Worm (Caenorhabditis elegans) whole organism, L1 larva: Measurements from ENCODE around the gene srw-142.
"Not testable (repeated sequence)": the region's sequence is repeated elsewhere in the genome, so short reads cannot be mapped to it uniquely, and the experiment has no call there.

Experiments used
- C34B4.2 ChIP-seq: sonication (generic microtip); optimal IDR thresholded peaks from 2 replicates; lab custom pipeline; 2017; ENCODE audit warnings: mild to moderate bottlenecking, missing genetic modification characterization, missing compliant biosample characterization
- F16B12.6 ChIP-seq: fragments of 150-350 bp; optimal IDR thresholded peaks from 2 replicates; lab custom pipeline; 2014; ENCODE audit warnings: missing biosample characterization, missing genetic modification characterization
- aha-1 ChIP-seq: fragments of 150-350 bp; optimal IDR thresholded peaks from 2 replicates; lab custom pipeline; 2014; ENCODE audit warnings: missing biosample characterization, missing genetic modification characterization
- blmp-1 ChIP-seq: fragments of 150-350 bp; optimal IDR thresholded peaks from 2 replicates; lab custom pipeline; 2014; ENCODE audit warnings: missing biosample characterization, missing genetic modification characterization
- ceh-88 ChIP-seq: fragments of 200-800 bp; sonication (Bioruptor generic); IDR thresholded peaks from 2 replicates; pipeline ENCODE4 v1.3.6; 2022; ENCODE audit warnings: missing genetic modification characterization, missing compliant biosample characterization
- ceh-90 ChIP-seq: sonication (generic microtip); optimal IDR thresholded peaks from 2 replicates; lab custom pipeline; 2016; ENCODE audit warnings: missing genetic modification characterization, missing compliant biosample characterization
- ces-1 ChIP-seq: fragments of 150-350 bp; optimal IDR thresholded peaks from 2 replicates; lab custom pipeline; 2014; ENCODE audit warnings: missing biosample characterization, missing genetic modification reagents, missing genetic modification characterization
- dsc-1 ChIP-seq: sonication (generic microtip); optimal IDR thresholded peaks from 2 replicates; lab custom pipeline; 2016; ENCODE audit warnings: mild to moderate bottlenecking, missing genetic modification characterization, missing compliant biosample characterization
- efl-1 ChIP-seq, 4 experiments: fragments of 150-350 bp; optimal IDR thresholded peaks in 3 of 4; peaks in 1 of 4; 1 replicate in 1 of 4; 2 replicates in 3 of 4; lab custom pipeline; 2014; ENCODE audit warnings: missing biosample characterization in 2 of 4, missing genetic modification characterization in 2 of 4, missing genetic modification reagents in 2 of 4
- egl-13 ChIP-seq: sonication (generic microtip); optimal IDR thresholded peaks from 2 replicates; lab custom pipeline; 2016; ENCODE audit warnings: missing genotype, missing genetic modification reagents, missing genetic modification characterization, missing compliant biosample characterization
- elt-2 ChIP-seq: sonication (generic microtip); optimal IDR thresholded peaks from 2 replicates; lab custom pipeline; 2016; ENCODE audit warnings: missing genetic modification characterization, mild to moderate bottlenecking, inconsistent platforms, missing compliant biosample characterization, missing genetic modification reagents
- elt-3 ChIP-seq, 6 experiments: fragments of 150-350 bp in 1 of 6; sonication (generic microtip); optimal IDR thresholded peaks; 2 replicates each; lab custom pipeline; 2017 to 2018; ENCODE audit warnings: missing biosample characterization in 6 of 6, missing genetic modification characterization in 6 of 6, inconsistent platforms in 1 of 6
- fkh-8 ChIP-seq: sonication (generic microtip); optimal IDR thresholded peaks from 2 replicates; lab custom pipeline; 2016; ENCODE audit warnings: mild to moderate bottlenecking, missing genetic modification characterization, missing compliant biosample characterization
- fos-1 ChIP-seq: fragments of 150-350 bp; optimal IDR thresholded peaks from 2 replicates; lab custom pipeline; 2014; ENCODE audit warnings: missing biosample characterization, missing genetic modification characterization
- hpl-2 ChIP-seq: fragments of 150-350 bp; optimal IDR thresholded peaks from 2 replicates; lab custom pipeline; 2014; ENCODE audit warnings: missing biosample characterization, missing genetic modification reagents, missing genetic modification characterization
- isw-1 ChIP-seq: fragments of 200-800 bp; sonication (Bioruptor generic); IDR thresholded peaks from 2 replicates; pipeline ENCODE4 v1.3.6; 2022; ENCODE audit warnings: missing genetic modification characterization, missing compliant biosample characterization
- lin-15B ChIP-seq: fragments of 150-350 bp; sonication (generic microtip); optimal IDR thresholded peaks from 3 replicates; lab custom pipeline; 2014; ENCODE audit warnings: missing biosample characterization, missing genetic modification characterization
- lir-3 ChIP-seq: sonication (generic microtip); optimal IDR thresholded peaks from 2 replicates; lab custom pipeline; 2016; ENCODE audit warnings: mild to moderate bottlenecking, missing genetic modification characterization, moderate library complexity, missing compliant biosample characterization; ENCODE audit not compliant: poor library complexity
- nhr-20 ChIP-seq: sonication (generic microtip); optimal IDR thresholded peaks from 2 replicates; lab custom pipeline; 2016; ENCODE audit warnings: mild to moderate bottlenecking, missing genetic modification characterization, missing compliant biosample characterization
- nhr-28 ChIP-seq: fragments of 150-350 bp; optimal IDR thresholded peaks from 2 replicates; lab custom pipeline; 2014; ENCODE audit warnings: missing biosample characterization, missing genetic modification characterization
- nhr-47 ChIP-seq: sonication (generic microtip); optimal IDR thresholded peaks from 2 replicates; lab custom pipeline; 2016; ENCODE audit warnings: mild to moderate bottlenecking, missing genetic modification characterization, moderate library complexity, missing compliant biosample characterization
- nhr-71 ChIP-seq: sonication (generic microtip); optimal IDR thresholded peaks from 2 replicates; lab custom pipeline; 2016; ENCODE audit warnings: mild to moderate bottlenecking, missing genetic modification characterization, moderate library complexity, missing compliant biosample characterization
- nhr-76 ChIP-seq: sonication (generic microtip); optimal IDR thresholded peaks from 2 replicates; lab custom pipeline; 2017; ENCODE audit warnings: missing biosample characterization, missing genetic modification characterization
- nhr-84 ChIP-seq: sonication (generic microtip); optimal IDR thresholded peaks from 2 replicates; lab custom pipeline; 2017; ENCODE audit warnings: missing biosample characterization, missing genetic modification characterization
- nhr-85 ChIP-seq: sonication (generic microtip); peaks from one replicate; lab custom pipeline; 2016; ENCODE audit warnings: missing genetic modification characterization, inconsistent platforms, missing compliant biosample characterization
- pqm-1 ChIP-seq: sonication (generic microtip); optimal IDR thresholded peaks from 3 replicates; lab custom pipeline; 2017; ENCODE audit warnings: missing biosample characterization, missing genetic modification characterization
- snpc-4 ChIP-seq: fragments of 150-350 bp; optimal IDR thresholded peaks from 2 replicates; lab custom pipeline; 2014; ENCODE audit warnings: missing biosample characterization, missing genetic modification characterization
- snu-23 ChIP-seq: sonication (generic microtip); optimal IDR thresholded peaks from 2 replicates; lab custom pipeline; 2016; ENCODE audit warnings: missing genetic modification characterization, missing compliant biosample characterization
- sox-4 ChIP-seq: sonication (generic microtip); optimal IDR thresholded peaks from 2 replicates; lab custom pipeline; 2016; ENCODE audit warnings: missing genetic modification characterization, missing compliant biosample characterization
- sptf-1 ChIP-seq: fragments of 150-350 bp; optimal IDR thresholded peaks from 2 replicates; lab custom pipeline; 2014; ENCODE audit warnings: missing biosample characterization, missing genetic modification characterization
- tbx-2 ChIP-seq: sonication (generic microtip); optimal IDR thresholded peaks from 2 replicates; lab custom pipeline; 2016; ENCODE audit warnings: missing genetic modification characterization, missing compliant biosample characterization
- vab-15 ChIP-seq: sonication (generic microtip); optimal IDR thresholded peaks from 2 replicates; lab custom pipeline; 2017; ENCODE audit warnings: missing genotype, mild to moderate bottlenecking, missing genetic modification characterization, missing compliant biosample characterization
- zip-4 ChIP-seq: fragments of 200-800 bp; sonication (Bioruptor generic); optimal IDR thresholded peaks from 2 replicates; lab custom pipeline; 2018; ENCODE audit warnings: mild to moderate bottlenecking, missing genetic modification characterization, moderate library complexity, missing compliant biosample characterization
- ztf-4 ChIP-seq: fragments of 150-350 bp; optimal IDR thresholded peaks from 2 replicates; lab custom pipeline; 2014; ENCODE audit warnings: missing biosample characterization, missing genetic modification characterization

The srw-142 gene

DNA sequence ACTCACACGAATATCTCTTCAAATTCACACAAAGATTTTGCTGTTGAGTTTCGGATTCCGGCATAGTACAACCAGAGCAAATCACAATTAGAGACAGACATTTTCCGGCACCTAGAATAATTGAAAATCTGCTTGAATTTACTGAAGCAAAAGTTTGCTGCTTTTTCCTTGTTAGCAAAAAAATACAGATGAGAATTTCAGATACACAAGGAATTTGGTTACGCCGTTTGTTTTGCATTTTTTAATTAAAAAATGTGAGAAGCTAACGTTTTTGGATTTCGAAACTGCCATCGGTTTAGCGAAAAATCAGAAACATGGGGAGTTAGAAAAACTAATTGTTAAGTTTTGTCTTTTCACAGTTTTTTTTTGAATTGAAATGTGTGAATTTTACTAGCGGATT lies 21.9 kb upstream of the srw-142 start, which contains the start of gene srw-118:
TSS of gene srw-118 (minus strand) at position 101 of the 400 bp plus-strand sequence.
- TF ChIP-seq sox-4 (tag; lab: Kevin White, UChicago): no peak
- TF ChIP-seq nhr-71 (tag; lab: Kevin White, UChicago): no peak
- TF ChIP-seq fkh-8: no peak
- TF ChIP-seq C34B4.2: no peak
- no peak for TF ChIP-seq nhr-20 (tag; lab: Kevin White, UChicago)
- TF ChIP-seq pqm-1 (tag; lab: Kevin White, UChicago): no peak
- no peak for TF ChIP-seq nhr-76
- no peak for TF ChIP-seq F16B12.6 (tag; lab: Kevin White, UChicago)
- no peak for TF ChIP-seq zip-4 (GFP tag; lab: Kevin White, UChicago)
- TF ChIP-seq hpl-2: no peak
- TF ChIP-seq lir-3 (tag; lab: Kevin White, UChicago): no peak
- TF ChIP-seq sptf-1 (tag; lab: Kevin White, UChicago): no peak
- TF ChIP-seq nhr-47 (tag; lab: Kevin White, UChicago): no peak
- TF ChIP-seq elt-2 (tag; lab: Kevin White, UChicago): no peak
- no peak for TF ChIP-seq isw-1 (GFP tag; lab: Robert Waterston, UW)
- TF ChIP-seq nhr-85 (tag; lab: Kevin White, UChicago): no peak
- TF ChIP-seq lin-15B (tag; lab: Kevin White, UChicago): no peak
- TF ChIP-seq ceh-90 (tag; lab: Kevin White, UChicago): no peak
- no peak for TF ChIP-seq tbx-2 (tag; lab: Kevin White, UChicago)
- TF ChIP-seq aha-1 (tag; lab: Kevin White, UChicago): no peak

DNA sequence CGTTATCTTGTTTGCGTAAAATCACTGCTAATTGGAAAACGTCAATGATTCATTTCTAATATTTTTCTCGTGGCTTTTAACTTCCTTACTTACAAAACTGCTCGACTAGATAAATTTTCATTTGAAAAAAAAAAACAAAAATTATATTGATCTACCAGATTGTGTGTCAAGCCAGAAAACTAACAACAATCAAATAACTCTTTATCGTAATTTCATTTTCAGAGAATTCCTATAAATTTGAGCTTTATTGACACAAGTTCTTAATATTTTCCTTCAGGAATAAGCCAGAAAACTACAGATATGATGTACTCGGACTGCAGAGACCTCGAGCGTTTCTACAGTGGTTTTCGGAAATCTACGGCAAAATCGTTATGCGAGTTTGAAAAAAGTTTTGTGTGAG lies 18.2 kb upstream of the srw-142 start, which contains the start of gene srw-124:
TSS of gene srw-124 (plus strand) at position 301 of the 400 bp plus-strand sequence.
- TF ChIP-seq fos-1 (tag; lab: Kevin White, UChicago) (no peak), ces-1 (GFP tag; lab: Kevin White, UChicago) (no peak), ceh-90 (tag; lab: Kevin White, UChicago) (no peak), F16B12.6 (tag; lab: Kevin White, UChicago) (no peak), ceh-88 (GFP tag; lab: Robert Waterston, UW) (no peak), egl-13 (tag; lab: Kevin White, UChicago) (no peak), snu-23 (GFP tag; lab: Kevin White, UChicago) (no peak)

DNA sequence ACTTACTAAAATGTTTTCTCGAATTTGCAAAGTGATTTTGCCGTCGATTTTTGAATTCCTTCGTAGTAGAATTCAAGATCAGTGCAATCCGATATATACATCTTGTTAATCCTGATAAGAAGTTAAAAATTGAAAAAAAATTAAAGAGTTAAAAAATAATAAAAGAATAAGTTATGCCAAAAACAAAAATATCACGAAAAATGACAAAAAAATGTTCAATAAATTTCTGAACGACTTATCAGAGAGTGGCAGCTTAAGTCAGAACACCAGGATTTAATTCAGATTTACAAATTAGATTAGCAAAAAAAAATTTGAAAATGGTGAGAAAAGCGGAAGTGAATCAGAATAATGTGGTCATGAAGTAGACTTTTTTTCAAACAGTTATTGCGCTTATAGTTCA lies 17.2 kb upstream of the srw-142 start, which contains the start of gene srw-123:
TSS of gene srw-123 (minus strand) at position 101 of the 400 bp plus-strand sequence.
- not testable (repeated sequence) for TF ChIP-seq efl-1 (optimal IDR thresholded peaks at IDR 0.05; lab: Kevin White, UChicago); efl-1 (GFP tag; optimal IDR thresholded peaks at IDR 0.05 in 1 of 2; lab: Kevin White, UChicago); dsc-1 (tag; lab: Kevin White, UChicago); tbx-2 (tag; lab: Kevin White, UChicago)

DNA sequence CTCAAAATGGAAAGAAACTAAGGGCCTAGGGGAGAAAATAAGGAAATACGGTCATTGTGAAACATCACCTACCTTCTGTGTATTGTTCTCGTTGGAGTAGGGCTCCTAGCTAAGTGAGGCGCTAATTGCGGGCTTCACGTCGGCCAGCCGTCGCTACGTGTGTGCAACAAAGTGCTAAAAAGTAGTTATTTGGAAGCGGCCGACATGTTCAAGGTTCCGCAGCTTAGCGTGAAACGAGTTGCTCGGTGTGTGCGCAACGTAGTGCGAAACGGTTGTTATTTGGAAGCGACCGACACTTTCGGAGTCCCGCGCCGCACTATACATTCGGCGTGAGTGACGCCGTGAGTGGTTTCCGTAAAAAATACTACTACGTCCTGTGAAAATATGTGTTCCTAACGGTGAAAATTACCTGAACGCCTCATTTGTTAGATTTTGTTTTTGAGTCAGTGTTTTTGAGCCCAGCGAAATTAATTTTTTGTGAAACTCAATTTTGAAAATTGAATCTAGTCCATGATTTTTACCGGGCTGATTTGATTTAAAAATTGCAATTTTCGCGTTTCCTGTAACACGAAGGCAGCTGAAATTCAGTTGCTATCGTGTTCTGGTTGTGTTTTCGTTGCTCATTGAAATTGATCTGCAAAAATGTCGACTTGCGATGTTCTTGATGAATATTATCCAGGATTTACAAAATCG lies 13.4 kb upstream of the srw-142 start, which contains the start of gene srw-129:
TSS of gene srw-129 (plus strand) at position 643 of the 693 bp plus-strand sequence.
- TF ChIP-seq F16B12.6 (tag; lab: Kevin White, UChicago): no peak
- no peak for TF ChIP-seq snpc-4 (tag; lab: Kevin White, UChicago)
- no peak for TF ChIP-seq elt-3 (tag; optimal IDR thresholded peaks at IDR 0.05; lab: Kevin White, UChicago)
- TF ChIP-seq blmp-1: no peak
- no peak for TF ChIP-seq ztf-4 (tag; lab: Kevin White, UChicago)
- TF ChIP-seq nhr-28: no peak
- no peak for TF ChIP-seq vab-15 (tag; lab: Kevin White, UChicago)
- no peak for TF ChIP-seq tbx-2 (tag; lab: Kevin White, UChicago)
- TF ChIP-seq nhr-84: no peak
